Fruit fly (Drosophila melanogaster) whole organism, wandering third instar larva: Measurements from ENCODE around the gene CG42327.

Experiments
- Dfd ChIP-seq: fragments of >200 bp; optimal IDR thresholded peaks from 2 replicates; lab custom pipeline; 2017; ENCODE audit warnings: missing biosample characterization, missing genetic modification characterization
- Dif ChIP-seq: fragments of 200-275, 200-300 bp; sonication (Bioruptor generic); optimal IDR thresholded peaks from 2 replicates; lab custom pipeline; 2018; ENCODE audit warnings: missing biosample characterization, missing genetic modification characterization; ENCODE audit not compliant: partially characterized antibody
- Hnf4 ChIP-seq: fragments of 200-800 bp; sonication (Bioruptor generic); optimal IDR thresholded peaks from 2 replicates; lab custom pipeline; 2016; ENCODE audit warnings: missing biosample characterization, mild to moderate bottlenecking, missing genetic modification characterization
- Hr78 ChIP-seq: fragments of >200 bp; optimal IDR thresholded peaks from 2 replicates; lab custom pipeline; 2017; ENCODE audit warnings: missing biosample characterization, missing genetic modification characterization
- Hr83 ChIP-seq: fragments of 200-300 bp; sonication (Bioruptor generic); optimal IDR thresholded peaks from 2 replicates; lab custom pipeline; 2016; ENCODE audit warnings: missing biosample characterization, mild to moderate bottlenecking, missing genetic modification characterization, moderate library complexity; ENCODE audit not compliant: poor library complexity, severe bottlenecking
- Myc ChIP-seq: fragments of >200 bp; optimal IDR thresholded peaks from 2 replicates; lab custom pipeline; 2017
- dmrt93B ChIP-seq: fragments of 200-800 bp; sonication (Bioruptor generic); optimal IDR thresholded peaks from 2 replicates; lab custom pipeline; 2018; ENCODE audit warnings: missing biosample characterization, mild to moderate bottlenecking, missing genetic modification characterization
- dsf ChIP-seq: sonication (Bioruptor generic); optimal IDR thresholded peaks from 2 replicates; lab custom pipeline; 2016; ENCODE audit warnings: missing biosample characterization, missing genetic modification characterization, borderline replicate concordance
- fru ChIP-seq: fragments of 200-800 bp; sonication (Bioruptor generic); optimal IDR thresholded peaks from 3 replicates; lab custom pipeline; 2016; ENCODE audit warnings: missing biosample characterization, mild to moderate bottlenecking, missing genetic modification characterization
- psq ChIP-seq: fragments of 200-800 bp; sonication (Bioruptor generic); optimal IDR thresholded peaks from 3 replicates; lab custom pipeline; 2017; ENCODE audit warnings: missing biosample characterization, mild to moderate bottlenecking, missing genetic modification characterization, moderate library complexity
- usp ChIP-seq: fragments of >200 bp; optimal IDR thresholded peaks from 2 replicates; lab custom pipeline; 2017; ENCODE audit warnings: missing biosample characterization, missing genetic modification characterization

dm6 chr3R:11648356-11649355, 7.3 kb upstream of the CG42327 start:
- TF ChIP-seq Hnf4 (GFP tag; lab: Kevin White, UChicago) (no peak), psq (GFP tag; lab: Kevin White, UChicago) (no peak), dsf (no peak), Hr83 (GFP tag; lab: Kevin White, UChicago) (no peak), Hr78 (GFP tag; lab: Kevin White, UChicago) (no peak), usp (GFP tag; lab: Kevin White, UChicago) (no peak), dmrt93B (no peak), Dfd (GFP tag; lab: Kevin White, UChicago) (no peak), Myc (lab: Kevin White, UChicago) (no peak), Dif (GFP tag; lab: Kevin White, UChicago) (no peak), fru (GFP tag; lab: Kevin White, UChicago) (no peak)
